Worm (Caenorhabditis elegans): ENCODE results near the gene ncx-6.

ncx-6 gene

ce11 chrIII:9735857-9736256 lies 22.1 kb upstream of the ncx-6 start, which contains the start of gene dao-6:
TSS of gene dao-6 (minus strand) at chrIII:9736201.
- TF ChIP-seq scrt-1 (GFP tag; IDR thresholded peaks at IDR 0.05), result no peak
- TF ChIP-seq ets-7 (tag; optimal IDR thresholded peaks at IDR 0.05), result no peak
- no peak for TF ChIP-seq ceh-13 (GFP tag; optimal IDR thresholded peaks at IDR 0.05)
- no peak for TF ChIP-seq F13C5.2 (tag; optimal IDR thresholded peaks at IDR 0.05)

DNA sequence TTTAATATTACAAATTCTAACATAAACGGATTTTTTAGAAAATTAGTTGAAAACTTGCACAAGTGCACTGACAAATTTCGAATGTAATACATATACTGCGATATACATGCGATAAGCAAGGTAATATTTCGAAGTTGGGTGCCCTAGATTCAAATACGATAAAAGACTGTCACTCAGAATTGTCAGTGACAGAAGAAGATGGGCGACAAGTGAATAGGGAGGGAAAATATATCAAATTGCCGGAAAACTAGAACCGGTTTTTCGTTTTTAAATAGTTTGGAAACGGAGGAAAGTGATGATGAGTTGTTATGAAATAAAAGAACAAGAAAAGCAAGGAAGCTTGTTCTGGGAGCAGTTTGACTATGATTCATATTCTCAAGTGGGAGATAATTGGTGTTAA lies 20.3 kb upstream of the ncx-6 start:
- TF ChIP-seq hmbx-1 (tag; optimal IDR thresholded peaks at IDR 0.05) (no peak), hmg-4 (GFP tag; optimal IDR thresholded peaks at IDR 0.05) (no peak), scrt-1 (GFP tag; IDR thresholded peaks at IDR 0.05) (no peak), pes-1 (GFP tag; IDR thresholded peaks at IDR 0.05) (no peak), ets-7 (tag; optimal IDR thresholded peaks at IDR 0.05) (no peak), F13C5.2 (tag; optimal IDR thresholded peaks at IDR 0.05) (no peak), aly-1 (tag; optimal IDR thresholded peaks at IDR 0.05) (no peak), hnd-1 (tag; optimal IDR thresholded peaks at IDR 0.05) (no peak), ceh-13 (GFP tag; optimal IDR thresholded peaks at IDR 0.05) (no peak), tbx-11 (GFP tag; IDR thresholded peaks at IDR 0.05) (no peak), B0310.2 (tag; optimal IDR thresholded peaks at IDR 0.05) (no peak)

DNA sequence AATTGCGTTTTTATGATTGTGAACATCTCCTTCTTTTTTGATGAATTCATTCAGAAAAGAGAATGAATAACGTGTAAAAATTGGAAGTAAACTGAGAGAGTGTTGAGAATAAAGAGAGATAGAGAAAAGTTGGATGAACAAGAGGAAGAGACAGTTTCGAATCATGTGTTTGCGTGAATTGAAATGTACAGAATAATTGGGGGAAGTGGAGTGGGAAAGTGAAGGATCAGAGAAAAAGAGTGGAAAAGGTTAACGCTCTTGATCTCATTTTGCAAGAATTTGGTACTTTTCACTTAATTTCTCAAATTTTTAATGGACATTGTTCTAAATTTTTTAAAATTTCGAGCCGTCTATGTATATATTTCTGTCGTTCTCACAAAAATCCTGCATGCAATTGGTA lies 19.6 kb upstream of the ncx-6 start:
- no peak for TF ChIP-seq scrt-1 (GFP tag; IDR thresholded peaks at IDR 0.05)
- no peak for TF ChIP-seq pes-1 (GFP tag; IDR thresholded peaks at IDR 0.05)
- no peak for TF ChIP-seq F13C5.2 (tag; optimal IDR thresholded peaks at IDR 0.05)
- TF ChIP-seq sea-1 (GFP tag; conservative IDR thresholded peaks at IDR 0.05), result no peak
- no peak for TF ChIP-seq tbx-11 (GFP tag; IDR thresholded peaks at IDR 0.05)
- no peak for TF ChIP-seq B0310.2 (tag; optimal IDR thresholded peaks at IDR 0.05)
- TF ChIP-seq ceh-36 (tag; optimal IDR thresholded peaks at IDR 0.05), result no peak
- no peak for TF ChIP-seq hmbx-1 (tag; optimal IDR thresholded peaks at IDR 0.05)
- TF ChIP-seq flt-1 (GFP tag; IDR thresholded peaks at IDR 0.05), result no peak
- no peak for TF ChIP-seq hnd-1 (tag; optimal IDR thresholded peaks at IDR 0.05)
- TF ChIP-seq ama-1 (optimal IDR thresholded peaks at IDR 0.05), result no peak
- no peak for TF ChIP-seq aly-1 (tag; optimal IDR thresholded peaks at IDR 0.05)

DNA sequence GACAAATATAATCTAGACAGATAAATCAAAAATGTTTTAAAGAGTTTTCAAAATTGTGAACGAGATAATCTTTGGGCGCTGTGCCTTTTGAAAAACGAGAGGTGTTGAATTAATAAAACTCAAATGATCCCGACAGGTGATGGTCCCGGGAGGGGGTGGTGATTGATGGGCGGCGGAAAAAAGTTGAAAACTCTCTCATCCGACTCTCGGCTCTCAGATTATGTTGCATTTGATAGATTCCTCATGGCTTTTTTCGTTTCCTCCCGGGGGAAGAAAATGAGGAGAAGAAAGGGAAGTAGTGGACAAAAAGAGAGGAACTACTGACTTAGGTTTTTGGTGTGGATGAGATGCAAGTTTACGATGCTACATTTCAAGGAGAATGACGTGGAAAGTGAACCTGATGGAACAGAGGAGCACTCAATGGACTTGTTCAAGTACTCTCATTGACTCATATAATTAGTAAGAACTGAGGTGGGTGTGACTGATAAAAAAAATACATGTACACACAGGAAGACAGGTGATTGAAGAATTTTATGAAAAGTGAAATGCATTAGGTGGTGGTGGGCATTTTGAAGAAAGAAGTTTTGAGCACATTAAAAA lies 17.7 kb upstream of the ncx-6 start:
- TF ChIP-seq tbx-37 (GFP tag; conservative IDR thresholded peaks at IDR 0.05), result no peak
- TF ChIP-seq pes-1 (GFP tag; IDR thresholded peaks at IDR 0.05), result no peak
- no peak for TF ChIP-seq flt-1 (GFP tag; IDR thresholded peaks at IDR 0.05)
- no peak for TF ChIP-seq F13C5.2 (tag; optimal IDR thresholded peaks at IDR 0.05)
- TF ChIP-seq scrt-1 (GFP tag; IDR thresholded peaks at IDR 0.05), result no peak
- TF ChIP-seq tra-4 (tag; optimal IDR thresholded peaks at IDR 0.05), result no peak

DNA sequence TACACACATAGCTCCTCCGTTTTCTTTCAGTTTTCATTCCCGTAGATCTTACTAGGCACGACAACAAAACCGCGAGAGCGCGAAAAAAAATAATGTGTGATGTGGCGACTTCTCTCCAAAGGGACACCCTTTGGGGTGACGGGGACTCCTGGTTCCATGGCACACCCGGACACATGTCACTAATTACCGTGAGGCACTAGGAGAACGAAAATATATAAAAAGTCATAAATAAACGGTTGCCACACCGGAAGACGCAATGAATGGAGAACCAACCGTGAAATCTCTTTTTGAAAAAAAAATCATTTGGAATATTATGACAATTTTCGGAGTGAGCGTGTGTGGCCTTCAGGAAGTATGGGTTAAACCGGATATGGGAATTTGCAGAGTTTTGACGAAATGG lies 16.7 kb upstream of the ncx-6 start:
- TF ChIP-seq scrt-1 (GFP tag; IDR thresholded peaks at IDR 0.05) (no peak), sea-1 (GFP tag; conservative IDR thresholded peaks at IDR 0.05) (no peak), hmbx-1 (tag; optimal IDR thresholded peaks at IDR 0.05) (no peak), ceh-36 (tag; optimal IDR thresholded peaks at IDR 0.05) (no peak), hnd-1 (tag; optimal IDR thresholded peaks at IDR 0.05) (no peak), tbx-11 (GFP tag; IDR thresholded peaks at IDR 0.05) (no peak), F13C5.2 (tag; optimal IDR thresholded peaks at IDR 0.05) (no peak), pes-1 (GFP tag; IDR thresholded peaks at IDR 0.05) (no peak), hmg-4 (GFP tag; optimal IDR thresholded peaks at IDR 0.05) (no peak)

DNA sequence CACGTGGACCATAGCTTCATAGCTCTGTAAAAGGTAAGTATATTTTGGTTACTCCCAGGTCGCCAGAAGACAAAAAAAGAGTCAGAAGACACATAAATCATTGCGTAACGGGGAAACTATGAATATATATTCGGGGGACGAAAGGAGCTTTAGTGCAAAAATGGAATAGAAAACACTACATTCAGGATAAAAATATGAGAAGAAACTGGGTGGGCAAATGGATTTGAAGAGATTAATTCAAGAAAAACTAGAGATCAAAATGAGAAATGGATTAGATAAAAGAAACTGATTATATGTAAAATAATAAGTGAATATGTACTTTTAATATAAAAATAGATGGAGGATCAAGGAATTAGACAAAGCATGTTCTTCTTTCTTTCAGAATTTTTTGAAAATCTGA lies 13.7 kb upstream of the ncx-6 start, which contains the start of gene C07A9.12:
C07A9.12 (minus strand) TSS at position 101 of the 400 bp plus-strand sequence.
- TF ChIP-seq aly-1 (tag; optimal IDR thresholded peaks at IDR 0.05) (no peak), B0310.2 (tag; optimal IDR thresholded peaks at IDR 0.05) (no peak), sea-1 (GFP tag; conservative IDR thresholded peaks at IDR 0.05) (no peak), ceh-13 (GFP tag; optimal IDR thresholded peaks at IDR 0.05) (no peak), pes-1 (GFP tag; IDR thresholded peaks at IDR 0.05) (no peak), scrt-1 (GFP tag; IDR thresholded peaks at IDR 0.05) (no peak), hnd-1 (tag; optimal IDR thresholded peaks at IDR 0.05) (no peak), tbx-11 (GFP tag; IDR thresholded peaks at IDR 0.05) (no peak), ceh-36 (tag; optimal IDR thresholded peaks at IDR 0.05) (no peak), hmbx-1 (tag; optimal IDR thresholded peaks at IDR 0.05) (no peak), tra-4 (tag; optimal IDR thresholded peaks at IDR 0.05) (no peak), ama-1 (optimal IDR thresholded peaks at IDR 0.05) (no peak), ets-7 (tag; optimal IDR thresholded peaks at IDR 0.05) (no peak), hmg-4 (GFP tag; optimal IDR thresholded peaks at IDR 0.05) (no peak), F13C5.2 (tag; optimal IDR thresholded peaks at IDR 0.05) (no peak)

- TF ChIP-seq ets-7 (tag; optimal IDR thresholded peaks at IDR 0.05) (no peak), aly-1 (tag; optimal IDR thresholded peaks at IDR 0.05) (no peak), ceh-36 (tag; optimal IDR thresholded peaks at IDR 0.05) (no peak), tbx-37 (GFP tag; conservative IDR thresholded peaks at IDR 0.05) (no peak), pes-1 (GFP tag; IDR thresholded peaks at IDR 0.05) (no peak), ceh-13 (GFP tag; optimal IDR thresholded peaks at IDR 0.05) (no peak), hmg-4 (GFP tag; optimal IDR thresholded peaks at IDR 0.05) (no peak), F13C5.2 (tag; optimal IDR thresholded peaks at IDR 0.05) (no peak), tbx-11 (GFP tag; IDR thresholded peaks at IDR 0.05) (no peak), tra-4 (tag; optimal IDR thresholded peaks at IDR 0.05) (no peak), ama-1 (optimal IDR thresholded peaks at IDR 0.05) (no peak), hmbx-1 (tag; optimal IDR thresholded peaks at IDR 0.05) (no peak), sea-1 (GFP tag; conservative IDR thresholded peaks at IDR 0.05) (no peak), B0310.2 (tag; optimal IDR thresholded peaks at IDR 0.05) (no peak), flt-1 (GFP tag; IDR thresholded peaks at IDR 0.05) (no peak), hnd-1 (tag; optimal IDR thresholded peaks at IDR 0.05) (no peak), scrt-1 (GFP tag; IDR thresholded peaks at IDR 0.05) (no peak)
Measured at ce11 chrIII:9725114-9725513, 11.4 kb upstream of the ncx-6 start, which contains the start of gene clec-162. TSS of gene clec-162 (minus strand) at chrIII:9725214.

ce11 chrIII:9721991-9722390 lies 8.2 kb upstream of the ncx-6 start:
- TF ChIP-seq hnd-1 (tag; optimal IDR thresholded peaks at IDR 0.05), result no peak
